Fruit fly (Drosophila melanogaster): ENCODE measurements around the gene eIF4H1.

The eIF4H1 gene

DNA sequence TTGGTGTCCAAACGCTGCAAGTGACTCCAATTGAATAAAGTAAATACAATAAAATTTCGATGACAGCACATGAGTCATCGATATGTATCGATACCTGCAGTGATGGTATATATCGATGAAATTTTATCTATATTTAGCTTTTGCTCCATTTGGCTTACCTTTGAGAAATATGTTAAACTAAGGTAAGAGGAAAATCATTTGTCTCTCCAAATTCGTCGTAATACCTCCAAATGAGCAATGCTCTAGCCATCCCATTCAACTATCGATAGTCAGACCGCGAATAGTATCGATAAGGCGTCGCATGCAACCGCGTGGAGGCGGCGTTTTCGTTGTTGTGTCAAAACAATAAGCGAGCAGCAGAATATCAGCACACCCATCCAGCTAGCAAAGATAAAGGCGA is 7.2 kb upstream of the eIF4H1 start, which contains the start of the genes Cdc50 and rngo (continued):
- TF ChIP-seq pfk (GFP tag; optimal IDR thresholded peaks at IDR 0.05) (no peak), CG15514 (GFP tag; optimal IDR thresholded peaks at IDR 0.05) (no peak), CG7745 (tag; optimal IDR thresholded peaks at IDR 0.05) (no peak), CG15269 (tag; optimal IDR thresholded peaks at IDR 0.05) (no peak), Lhr (GFP tag; optimal IDR thresholded peaks at IDR 0.05) (no peak), CG12659 (GFP tag; optimal IDR thresholded peaks at IDR 0.05) (peak; percentile 78), Drgx (GFP tag; IDR thresholded peaks at IDR 0.05) (no peak), sd (tag; optimal IDR thresholded peaks at IDR 0.05) (no peak), Kr (GFP tag; optimal IDR thresholded peaks at IDR 0.05) (no peak), Hsf (GFP tag; optimal IDR thresholded peaks at IDR 0.05) (peak; percentile 29), eyg (GFP tag; optimal IDR thresholded peaks at IDR 0.05) (no peak), CG6683 (GFP tag; optimal IDR thresholded peaks at IDR 0.05) (no peak), Scr (GFP tag; IDR thresholded peaks at IDR 0.05; ENCODE audit: partially characterized antibody) (peak; percentile 99), z (GFP tag; IDR thresholded peaks at IDR 0.05) (no peak), Sox100B (GFP tag; optimal IDR thresholded peaks at IDR 0.05) (no peak), caup (GFP tag; optimal IDR thresholded peaks at IDR 0.05; ENCODE audit: severe bottlenecking) (no peak), wek (GFP tag; optimal IDR thresholded peaks at IDR 0.05) (no peak), NFAT (GFP tag; IDR thresholded peaks at IDR 0.05) (no peak), CG17612 (GFP tag; IDR thresholded peaks at IDR 0.05) (no peak), chif (GFP tag; optimal IDR thresholded peaks at IDR 0.05) (no peak), CG7839 (tag; optimal IDR thresholded peaks at IDR 0.05) (no peak), CG3995 (GFP tag; optimal IDR thresholded peaks at IDR 0.05) (peak; percentile 69), Fer2 (tag; optimal IDR thresholded peaks at IDR 0.05) (no peak), CG1603 (tag; optimal IDR thresholded peaks at IDR 0.05) (no peak), dm (GFP tag; optimal IDR thresholded peaks at IDR 0.05) (peak; percentile 65), pho (GFP tag; optimal IDR thresholded peaks at IDR 0.05) (peak; percentile 22), nerfin-2 (GFP tag; IDR thresholded peaks at IDR 0.05; ENCODE audit: partially characterized antibody) (peak; percentile 96), mirr (GFP tag; optimal IDR thresholded peaks at IDR 0.05) (no peak), nmo (GFP tag; optimal IDR thresholded peaks at IDR 0.05) (peak; percentile 72), HmgZ (tag; optimal IDR thresholded peaks at IDR 0.05) (peak; percentile 37), zen2 (GFP tag; IDR thresholded peaks at IDR 0.05; ENCODE audit: partially characterized antibody) (peak; percentile 90), CG13894 (tag; optimal IDR thresholded peaks at IDR 0.05) (no peak), vvl (GFP tag; IDR thresholded peaks at IDR 0.05) (no peak), D (optimal IDR thresholded peaks at IDR 0.05) (no peak), D (GFP tag; optimal IDR thresholded peaks at IDR 0.05) (no peak), dan (GFP tag; IDR thresholded peaks at IDR 0.05) (no peak), CG16779 (GFP tag; IDR thresholded peaks at IDR 0.05) (no peak), dati (GFP tag; IDR thresholded peaks at IDR 0.05) (no peak), da (GFP tag; optimal IDR thresholded peaks at IDR 0.05) (no peak), CG31388 (GFP tag; optimal IDR thresholded peaks at IDR 0.05) (no peak), CG32767 (GFP tag; IDR thresholded peaks at IDR 0.05) (no peak), CG1602 (GFP tag; optimal IDR thresholded peaks at IDR 0.05) (no peak), HLH4C (GFP tag; IDR thresholded peaks at IDR 0.05; ENCODE audit: partially characterized antibody) (peak; percentile 99), knrl (GFP tag; IDR thresholded peaks at IDR 0.05; ENCODE audit: partially characterized antibody) (peak; percentile 98), CG7786 (GFP tag; optimal IDR thresholded peaks at IDR 0.05) (peak; percentile 21), CG10147 (GFP tag; optimal IDR thresholded peaks at IDR 0.05) (no peak), grn (GFP tag; optimal IDR thresholded peaks at IDR 0.05) (peak; percentile 34), gsb (GFP tag; IDR thresholded peaks at IDR 0.05) (no peak), Ets65A (GFP tag) (no peak), D19A (tag; optimal IDR thresholded peaks at IDR 0.05) (no peak), jing (GFP tag; optimal IDR thresholded peaks at IDR 0.05) (no peak)
